Fruit fly (Drosophila melanogaster): ENCODE measurements around the gene CG13293.

Gene CG13293

DNA sequence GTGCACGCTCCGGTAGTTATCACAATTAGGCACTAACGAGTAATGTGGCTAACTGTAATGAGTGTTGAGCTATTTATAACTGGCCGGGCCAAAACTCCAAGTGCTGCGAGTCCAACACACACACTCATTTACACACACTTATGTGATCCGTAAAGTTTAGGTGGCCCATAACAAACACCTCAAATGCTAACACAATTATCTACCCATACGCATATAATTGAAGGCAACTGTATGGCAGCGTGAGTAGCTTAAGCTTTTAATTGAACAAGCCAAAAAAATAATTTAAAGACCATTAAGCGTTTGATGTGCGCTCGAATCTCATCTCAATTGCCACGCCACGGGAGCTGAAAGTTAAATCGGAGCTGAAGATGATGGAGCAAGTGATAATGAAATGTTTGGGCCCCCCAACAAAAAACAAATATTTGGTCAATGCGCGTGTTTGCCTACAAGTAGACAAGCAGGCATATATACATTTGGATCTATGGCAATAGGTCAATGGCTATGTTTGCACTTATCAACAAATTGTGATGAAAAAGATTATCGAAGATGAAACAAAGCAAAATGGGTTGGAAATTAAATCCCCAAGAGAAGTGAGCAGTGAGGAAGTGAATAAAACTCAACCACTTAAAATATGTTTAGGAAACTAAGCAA is 57.4 kb downstream of the CG13293 start, which contains the start of gene Cpr65Av (continued):
- TF ChIP-seq CG1233 (GFP tag; optimal IDR thresholded peaks at IDR 0.05) (peak; percentile 32), CG15601 (tag; optimal IDR thresholded peaks at IDR 0.05) (no peak), sens-2 (GFP tag; IDR thresholded peaks at IDR 0.05) (no peak), CG17328 (GFP tag; IDR thresholded peaks at IDR 0.05) (no peak), CG32532 (GFP tag; IDR thresholded peaks at IDR 0.05) (no peak), fd3F (GFP tag; optimal IDR thresholded peaks at IDR 0.05) (no peak), CG12659 (GFP tag; optimal IDR thresholded peaks at IDR 0.05) (no peak), kni (GFP tag; optimal IDR thresholded peaks at IDR 0.05) (no peak), en (GFP tag; optimal IDR thresholded peaks at IDR 0.05) (no peak), aop (GFP tag; IDR thresholded peaks at IDR 0.05) (no peak), eve (GFP tag; optimal IDR thresholded peaks at IDR 0.05) (peak in 1 of 2 experiments; percentile 21), wdn (GFP tag; IDR thresholded peaks at IDR 0.05) (no peak), gsb (GFP tag; IDR thresholded peaks at IDR 0.05) (no peak), CG8944 (GFP tag; optimal IDR thresholded peaks at IDR 0.05) (no peak), bab2 (GFP tag; optimal IDR thresholded peaks at IDR 0.05) (no peak), ERR (GFP tag; optimal IDR thresholded peaks at IDR 0.05) (no peak), CG14441 (GFP tag; IDR thresholded peaks at IDR 0.05) (no peak), Nf-YA (GFP tag; IDR thresholded peaks at IDR 0.05) (peak; percentile 33; the same call in 1 of the 2 replicates), sqz (GFP tag; optimal IDR thresholded peaks at IDR 0.05) (peak; percentile 43), Side (GFP tag; optimal IDR thresholded peaks at IDR 0.05) (no peak), Hmx (GFP tag; optimal IDR thresholded peaks at IDR 0.05) (no peak), E2f1 (GFP tag; IDR thresholded peaks at IDR 0.05) (no peak), gem (tag; optimal IDR thresholded peaks at IDR 0.05) (peak; percentile 32), CG11723 (GFP tag; optimal IDR thresholded peaks at IDR 0.05) (no peak), CG7963 (GFP tag; IDR thresholded peaks at IDR 0.05; ENCODE audit: partially characterized antibody) (no peak), Sox102F (GFP tag; optimal IDR thresholded peaks at IDR 0.05) (peak; percentile 48), CG17912 (GFP tag; optimal IDR thresholded peaks at IDR 0.05) (peak; percentile 13), CG12219 (GFP tag; optimal IDR thresholded peaks at IDR 0.05) (peak; percentile 23), CG10267 (tag; optimal IDR thresholded peaks at IDR 0.05) (no peak), Ets97D (GFP tag; optimal IDR thresholded peaks at IDR 0.05) (no peak), CG12769 (tag; optimal IDR thresholded peaks at IDR 0.05) (no peak), Bgb (GFP tag; IDR thresholded peaks at IDR 0.05; ENCODE audit: partially characterized antibody) (no peak), CG12299 (tag; optimal IDR thresholded peaks at IDR 0.05) (no peak), Sox100B (GFP tag; optimal IDR thresholded peaks at IDR 0.05) (peak; percentile 38), Bdp1 (GFP tag; optimal IDR thresholded peaks at IDR 0.05) (no peak), CG3407 (GFP tag; optimal IDR thresholded peaks at IDR 0.05) (peak; percentile 26), CG1529 (GFP tag; optimal IDR thresholded peaks at IDR 0.05) (peak; percentile 20), zfh2 (GFP tag; optimal IDR thresholded peaks at IDR 0.05) (no peak), CG9437 (GFP tag; optimal IDR thresholded peaks at IDR 0.05) (no peak), CG7839 (tag; optimal IDR thresholded peaks at IDR 0.05) (no peak), abd-A (tag; optimal IDR thresholded peaks at IDR 0.05) (no peak), CG11085 (GFP tag; IDR thresholded peaks at IDR 0.05) (no peak), emc (GFP tag; optimal IDR thresholded peaks at IDR 0.05) (no peak), CG3995 (GFP tag; optimal IDR thresholded peaks at IDR 0.05) (no peak), cas (GFP tag; IDR thresholded peaks at IDR 0.05) (no peak), CG14710 (tag; optimal IDR thresholded peaks at IDR 0.05) (no peak), Usf (GFP tag; optimal IDR thresholded peaks at IDR 0.05) (no peak), CG6813 (GFP tag; optimal IDR thresholded peaks at IDR 0.05) (no peak), nmo (GFP tag; optimal IDR thresholded peaks at IDR 0.05) (no peak), CG4820 (GFP tag; optimal IDR thresholded peaks at IDR 0.05) (no peak)
